Fruit fly (Drosophila melanogaster): ENCODE measurements around the gene SAK.

dm6 chr3L:21496865-21497634 is 18.6 kb downstream of the SAK start, which contains the start of gene Hr78:
- TF ChIP-seq pzg (GFP tag; optimal IDR thresholded peaks at IDR 0.05) = peak; percentile 63
- TF ChIP-seq Ets65A (GFP tag) = no peak
- peak; percentile 3 for TF ChIP-seq kay (GFP tag; optimal IDR thresholded peaks at IDR 0.05)
- TF ChIP-seq D19A (tag; optimal IDR thresholded peaks at IDR 0.05) = peak; percentile 86
- TF ChIP-seq dmrt11E (tag; optimal IDR thresholded peaks at IDR 0.05) = peak; percentile 73
- peak; percentile 83 for TF ChIP-seq CG9727 (GFP tag; optimal IDR thresholded peaks at IDR 0.05)
- no peak for TF ChIP-seq maf-S (GFP tag; optimal IDR thresholded peaks at IDR 0.05)
- peak; percentile 82 for TF ChIP-seq CG10267 (tag; optimal IDR thresholded peaks at IDR 0.05)
- peak; percentile 37 for TF ChIP-seq twi (tag; optimal IDR thresholded peaks at IDR 0.05)
- peak; percentile 33; the same call in 1 of the 3 replicates for TF ChIP-seq CG14050 (GFP tag; IDR thresholded peaks at IDR 0.05)
- peak; percentile 46 for TF ChIP-seq ewg (GFP tag; optimal IDR thresholded peaks at IDR 0.05)
- TF ChIP-seq klu (GFP tag; IDR thresholded peaks at IDR 0.05) = no peak

All from whole organism, embryonic.